Fruit fly (Drosophila melanogaster): ENCODE data around the gene CG14625.

The CG14625 gene

dm6 chrX:1234817-1235617 is 35.7 kb downstream of the CG14625 start (continued):
- TF ChIP-seq Met (GFP tag; optimal IDR thresholded peaks at IDR 0.05) = peak; percentile 91
- TF ChIP-seq acj6 (GFP tag; optimal IDR thresholded peaks at IDR 0.05) = peak; percentile 67
- peak; percentile 78 for TF ChIP-seq CG6808 (GFP tag; optimal IDR thresholded peaks at IDR 0.05)
- peak; percentile 74 for TF ChIP-seq Gug (GFP tag; IDR thresholded peaks at IDR 0.05)
- TF ChIP-seq ss (GFP tag; optimal IDR thresholded peaks at IDR 0.05) = peak; percentile 78 to 88
- TF ChIP-seq CG1621 (tag; optimal IDR thresholded peaks at IDR 0.05) = peak; percentile 86
- TF ChIP-seq Ets96B (tag; optimal IDR thresholded peaks at IDR 0.05) = peak; percentile 81
- TF ChIP-seq CG31627 (GFP tag; optimal IDR thresholded peaks at IDR 0.05) = peak; percentile 84
- TF ChIP-seq Hr4 (GFP tag; optimal IDR thresholded peaks at IDR 0.05) = peak; percentile 86
- TF ChIP-seq CG4318 (GFP tag; optimal IDR thresholded peaks at IDR 0.05) = peak; percentile 75
- TF ChIP-seq CG11294 (GFP tag; IDR thresholded peaks at IDR 0.05) = peak; percentile 79; the same call in 1 of the 2 replicates
- peak; percentile 87 for TF ChIP-seq dsx (GFP tag; optimal IDR thresholded peaks at IDR 0.05; ENCODE audit: poor library complexity, severe bottlenecking)
- peak; percentile 49 for TF ChIP-seq CG11762 (GFP tag; optimal IDR thresholded peaks at IDR 0.05; ENCODE audit: insufficient read depth)
- TF ChIP-seq CG11902 (GFP tag; optimal IDR thresholded peaks at IDR 0.05) = peak; percentile 59
- no peak for TF ChIP-seq Eip93F (GFP tag; optimal IDR thresholded peaks at IDR 0.05)
- TF ChIP-seq CG3032 (tag; optimal IDR thresholded peaks at IDR 0.05) = peak; percentile 83
- peak; percentile 52 for TF ChIP-seq Sox15 (GFP tag; optimal IDR thresholded peaks at IDR 0.05)
- peak; percentile 93 for TF ChIP-seq Eip78C (GFP tag)
- TF ChIP-seq Hr38 (GFP tag; optimal IDR thresholded peaks at IDR 0.05) = no peak
- peak; percentile 57 for TF ChIP-seq vri (GFP tag; optimal IDR thresholded peaks at IDR 0.05)
- peak; percentile 77 for TF ChIP-seq CG6854 (GFP tag; optimal IDR thresholded peaks at IDR 0.05)
- peak; percentile 49 for TF ChIP-seq CG8319 (GFP tag; optimal IDR thresholded peaks at IDR 0.05)
- TF ChIP-seq eg (GFP tag; IDR thresholded peaks at IDR 0.05) = peak; percentile 83
- TF ChIP-seq CG15336 (GFP tag; IDR thresholded peaks at IDR 0.05) = peak; percentile 80
- peak; percentile 48 for TF ChIP-seq Blimp-1 (GFP tag; optimal IDR thresholded peaks at IDR 0.05)

DNA sequence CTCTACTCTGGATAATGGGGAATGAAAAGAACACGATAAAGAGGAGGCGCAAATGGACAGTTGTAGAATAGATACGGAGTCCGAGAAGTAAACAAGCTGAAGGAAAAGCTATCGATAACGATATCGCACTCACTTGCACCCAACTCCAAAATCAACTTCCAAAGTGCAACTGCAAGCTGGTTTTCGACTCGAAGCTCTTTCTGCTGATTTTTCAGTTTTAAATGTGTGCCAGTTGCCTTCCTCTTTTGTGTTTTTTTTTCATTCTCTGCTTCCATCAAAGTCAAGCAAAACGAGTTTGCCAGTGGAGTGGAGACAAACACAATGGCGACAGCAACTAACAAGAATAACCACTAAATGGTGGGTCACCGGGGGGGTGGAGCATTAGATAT is 36.3 kb downstream of the CG14625 start:
- no peak for TF ChIP-seq CG1621 (tag; optimal IDR thresholded peaks at IDR 0.05)
- no peak for TF ChIP-seq dsx (GFP tag; optimal IDR thresholded peaks at IDR 0.05; ENCODE audit: poor library complexity, severe bottlenecking)
- TF ChIP-seq CG16779 (tag; optimal IDR thresholded peaks at IDR 0.05) = no peak
- no peak for TF ChIP-seq esn (GFP tag; optimal IDR thresholded peaks at IDR 0.05)
- no peak for TF ChIP-seq CG6808 (GFP tag; optimal IDR thresholded peaks at IDR 0.05)
- TF ChIP-seq achi (GFP tag; optimal IDR thresholded peaks at IDR 0.05) = no peak
- TF ChIP-seq CG15336 (GFP tag; IDR thresholded peaks at IDR 0.05) = no peak
- TF ChIP-seq Hr4 (GFP tag; optimal IDR thresholded peaks at IDR 0.05) = no peak
- no peak for TF ChIP-seq CG32006 (GFP tag; optimal IDR thresholded peaks at IDR 0.05)
- TF ChIP-seq Sox102F (GFP tag; optimal IDR thresholded peaks at IDR 0.05) = no peak
- TF ChIP-seq acj6 (GFP tag; optimal IDR thresholded peaks at IDR 0.05) = no peak
- no peak for TF ChIP-seq Hr39 (GFP tag; optimal IDR thresholded peaks at IDR 0.05)
- TF ChIP-seq Eip78C (GFP tag) = no peak

DNA sequence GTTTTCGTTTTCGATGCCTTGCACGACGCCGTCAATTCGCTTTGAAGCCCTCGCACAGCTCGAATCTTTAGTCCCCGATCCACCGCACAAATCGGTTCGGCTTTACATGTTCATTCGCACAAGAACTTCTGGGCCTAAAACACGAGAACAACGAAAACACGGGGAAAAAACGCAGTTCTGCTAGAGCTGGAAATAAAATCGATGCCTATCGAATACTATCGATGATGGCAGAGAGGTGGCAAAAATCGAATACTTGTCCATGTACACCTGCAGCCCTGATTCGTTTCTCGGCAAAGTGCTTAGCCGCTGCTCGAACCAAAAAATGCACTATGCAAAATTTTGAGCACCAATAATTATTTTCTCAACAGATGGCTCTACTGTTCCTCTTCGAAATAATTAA is 37.1 kb downstream of the CG14625 start, which contains the start of gene CG3638:
TSS of gene CG3638 (minus strand) at position 210 of the 400 bp plus-strand sequence.
- TF ChIP-seq lz (GFP tag; optimal IDR thresholded peaks at IDR 0.05) = peak; percentile 9
- TF ChIP-seq Hr4 (GFP tag; optimal IDR thresholded peaks at IDR 0.05) = no peak
- peak; percentile 11 for TF ChIP-seq CG3032 (tag; optimal IDR thresholded peaks at IDR 0.05)
- peak; percentile 17 for TF ChIP-seq cyc (GFP tag; optimal IDR thresholded peaks at IDR 0.05)
- no peak for TF ChIP-seq Sox15 (GFP tag; optimal IDR thresholded peaks at IDR 0.05)
- TF ChIP-seq CG3919 (GFP tag; optimal IDR thresholded peaks at IDR 0.05) = peak; percentile 12
- TF ChIP-seq Hr38 (GFP tag; optimal IDR thresholded peaks at IDR 0.05) = no peak
- TF ChIP-seq OdsH (GFP tag; optimal IDR thresholded peaks at IDR 0.05) = no peak
- no peak for TF ChIP-seq dac (GFP tag; optimal IDR thresholded peaks at IDR 0.05)
- TF ChIP-seq CG34406 (GFP tag; optimal IDR thresholded peaks at IDR 0.05) = no peak
- no peak for TF ChIP-seq fd85E (GFP tag; optimal IDR thresholded peaks at IDR 0.05)
- peak; percentile 26 for TF ChIP-seq svp (GFP tag)
- TF ChIP-seq Met (GFP tag; optimal IDR thresholded peaks at IDR 0.05) = no peak
- no peak for TF ChIP-seq CG32006 (GFP tag; optimal IDR thresholded peaks at IDR 0.05)
- no peak for TF ChIP-seq acj6 (GFP tag; optimal IDR thresholded peaks at IDR 0.05)
- peak; percentile 23 for TF ChIP-seq CG31627 (GFP tag; optimal IDR thresholded peaks at IDR 0.05)
- TF ChIP-seq Hr39 (GFP tag; optimal IDR thresholded peaks at IDR 0.05) = peak; percentile 16
- TF ChIP-seq achi (GFP tag; optimal IDR thresholded peaks at IDR 0.05) = no peak
- TF ChIP-seq fkh (GFP tag; optimal IDR thresholded peaks at IDR 0.05) = no peak
- TF ChIP-seq eg (GFP tag; IDR thresholded peaks at IDR 0.05) = no peak
- TF ChIP-seq Sox14 (GFP tag; optimal IDR thresholded peaks at IDR 0.05) = peak; percentile 44

All from whole organism, prepupa.